Fruit fly (Drosophila melanogaster): ENCODE results near the gene pn.

Gene pn

dm6 chrX:2136831-2137452, 44.1 kb upstream of the pn start (continued):
- peak; percentile 99 for TF ChIP-seq Lhr (GFP tag; optimal IDR thresholded peaks at IDR 0.05)
- peak; percentile 97; the same call in 3 of the 4 replicates for TF ChIP-seq chinmo (GFP tag; IDR thresholded peaks at IDR 0.05; ENCODE audit: partially characterized antibody)
- TF ChIP-seq CG34422 (GFP tag; IDR thresholded peaks at IDR 0.05): peak; percentile 100
- peak; percentile 100 for TF ChIP-seq CG10959 (GFP tag; IDR thresholded peaks at IDR 0.05)
- TF ChIP-seq Dref (GFP tag; IDR thresholded peaks at IDR 0.05): peak; percentile 60
- TF ChIP-seq CG18011 (GFP tag; optimal IDR thresholded peaks at IDR 0.05): peak; percentile 92
- peak; percentile 100 for TF ChIP-seq jigr1 (GFP tag; IDR thresholded peaks at IDR 0.05)
- TF ChIP-seq Hr51 (GFP tag; optimal IDR thresholded peaks at IDR 0.05): peak; percentile 100
- peak; percentile 100 for TF ChIP-seq CG12219 (GFP tag; optimal IDR thresholded peaks at IDR 0.05)
- TF ChIP-seq CG7271 (tag; optimal IDR thresholded peaks at IDR 0.05): peak; percentile 100
- peak; percentile 100 for TF ChIP-seq CG17912 (GFP tag; optimal IDR thresholded peaks at IDR 0.05)
- TF ChIP-seq Camta (GFP tag; optimal IDR thresholded peaks at IDR 0.05): peak; percentile 100
- peak; percentile 98 for TF ChIP-seq CG34376 (GFP tag; optimal IDR thresholded peaks at IDR 0.05)
- TF ChIP-seq sug (tag; optimal IDR thresholded peaks at IDR 0.05): peak; percentile 99
- peak; percentile 100 for TF ChIP-seq CoRest (tag; optimal IDR thresholded peaks at IDR 0.05)
- TF ChIP-seq CG12391 (tag; optimal IDR thresholded peaks at IDR 0.05): peak; percentile 100
- peak; percentile 100 for TF ChIP-seq NC2β (GFP tag; optimal IDR thresholded peaks at IDR 0.05)
- TF ChIP-seq tna (GFP tag; IDR thresholded peaks at IDR 0.05; ENCODE audit: partially characterized antibody): no peak
- TF ChIP-seq trem (tag; optimal IDR thresholded peaks at IDR 0.05): peak; percentile 98
- TF ChIP-seq zen2 (GFP tag; IDR thresholded peaks at IDR 0.05; ENCODE audit: partially characterized antibody): no peak
- TF ChIP-seq gcm (GFP tag; optimal IDR thresholded peaks at IDR 0.05): peak; percentile 100
- TF ChIP-seq CG17612 (GFP tag; IDR thresholded peaks at IDR 0.05): peak; percentile 100
- TF ChIP-seq MESR4 (GFP tag; optimal IDR thresholded peaks at IDR 0.05): peak; percentile 96
- TF ChIP-seq dysf (GFP tag; IDR thresholded peaks at IDR 0.05): peak; percentile 100
- TF ChIP-seq bab2 (GFP tag; optimal IDR thresholded peaks at IDR 0.05): peak; percentile 100
- TF ChIP-seq CG15269 (tag; optimal IDR thresholded peaks at IDR 0.05): peak; percentile 100
- peak; percentile 99 for TF ChIP-seq CG4282 (GFP tag; optimal IDR thresholded peaks at IDR 0.05)
- peak; percentile 100 for TF ChIP-seq ind (GFP tag; optimal IDR thresholded peaks at IDR 0.05)
- TF ChIP-seq CG12236 (GFP tag; optimal IDR thresholded peaks at IDR 0.05): peak; percentile 100
- TF ChIP-seq Dll (GFP tag; IDR thresholded peaks at IDR 0.05; ENCODE audit: partially characterized antibody): no peak
- TF ChIP-seq CG4360 (GFP tag; IDR thresholded peaks at IDR 0.05): peak; percentile 97
- peak; percentile 96 for TF ChIP-seq CG31365 (tag; optimal IDR thresholded peaks at IDR 0.05)
- peak; percentile 100 for TF ChIP-seq Ssrp (tag; optimal IDR thresholded peaks at IDR 0.05)
- TF ChIP-seq CG7928 (GFP tag; optimal IDR thresholded peaks at IDR 0.05): peak; percentile 89
- peak; percentile 62 to 76 for TF ChIP-seq Trl (optimal IDR thresholded peaks at IDR 0.05)
- TF ChIP-seq Trl (GFP tag; optimal IDR thresholded peaks at IDR 0.05): peak; percentile 100
- peak; percentile 100 for TF ChIP-seq zen (tag; optimal IDR thresholded peaks at IDR 0.05)
- peak; percentile 82 for TF ChIP-seq CG9797 (GFP tag; optimal IDR thresholded peaks at IDR 0.05)
- peak; percentile 100 for TF ChIP-seq Dad (GFP tag; optimal IDR thresholded peaks at IDR 0.05)
- peak; percentile 100 for TF ChIP-seq CG18764 (GFP tag; optimal IDR thresholded peaks at IDR 0.05)
- peak; percentile 100 for TF ChIP-seq CG11085 (GFP tag; IDR thresholded peaks at IDR 0.05)
- peak; percentile 100 for TF ChIP-seq eve (GFP tag; optimal IDR thresholded peaks at IDR 0.05)
- peak; percentile 100 for TF ChIP-seq ap (GFP tag; IDR thresholded peaks at IDR 0.05)
- TF ChIP-seq D19B (GFP tag; optimal IDR thresholded peaks at IDR 0.05): peak; percentile 100
- TF ChIP-seq pb (GFP tag; optimal IDR thresholded peaks at IDR 0.05): peak; percentile 100
- TF ChIP-seq CG11723 (GFP tag; optimal IDR thresholded peaks at IDR 0.05): peak; percentile 100
- peak; percentile 100 for TF ChIP-seq CG4617 (GFP tag; optimal IDR thresholded peaks at IDR 0.05; ENCODE audit: borderline replicate concordance)
- peak; percentile 100 for TF ChIP-seq CHES-1-like (GFP tag; optimal IDR thresholded peaks at IDR 0.05)
- peak; percentile 100 for TF ChIP-seq kay (GFP tag; optimal IDR thresholded peaks at IDR 0.05)
